Fruit fly (Drosophila melanogaster): Measurements from ENCODE around the gene CG9743.

- no peak for TF ChIP-seq CG8478 (optimal IDR thresholded peaks at IDR 0.05)
- TF ChIP-seq CTCF (optimal IDR thresholded peaks at IDR 0.05): no peak
Observed at dm6 chr3R:30246603-30247002, 43.8 kb upstream of the CG9743 start, which contains the start of gene CG9733.

Data from S2 (cell line).